Worm (Caenorhabditis elegans) whole organism, L4 larva: ENCODE measurements around the gene cut-2.

Experiments
- dpl-1 ChIP-seq: fragments of 150-350 bp; optimal IDR thresholded peaks from 2 replicates; lab custom pipeline; 2014; ENCODE audit warnings: missing biosample characterization, missing genetic modification reagents, missing genetic modification characterization
- lim-7 ChIP-seq: fragments of 200-800 bp; sonication (Bioruptor generic); IDR thresholded peaks from 2 replicates; pipeline ENCODE4 v1.3.6; 2022; ENCODE audit warnings: missing genetic modification characterization, missing compliant biosample characterization
- mdl-1 ChIP-seq, 2 experiments: fragments of 150-350 bp in 1 of 2; sonication (generic microtip) in 1 of 2; optimal IDR thresholded peaks; 2 replicates each; lab custom pipeline; 2014 to 2017; ENCODE audit warnings: missing biosample characterization in 2 of 2, missing genetic modification characterization in 2 of 2
- skn-1 ChIP-seq: fragments of 150-350 bp; optimal IDR thresholded peaks from 2 replicates; lab custom pipeline; 2014; ENCODE audit warnings: missing biosample characterization, missing genetic modification characterization
- snpc-1.2 ChIP-seq: fragments of 200-800 bp; sonication (Bioruptor generic); IDR thresholded peaks from 2 replicates; pipeline ENCODE4 v1.3.6; 2022; ENCODE audit warnings: missing genetic modification reagents, missing genetic modification characterization, missing compliant biosample characterization
- vab-7 ChIP-seq: fragments of 200-800 bp; sonication (Bioruptor generic); IDR thresholded peaks from 2 replicates; pipeline ENCODE4 v1.3.6; 2022; ENCODE audit warnings: missing genetic modification reagents, missing genetic modification characterization, missing compliant biosample characterization
- zip-11 ChIP-seq: fragments of 200-800 bp; sonication (Bioruptor generic); IDR thresholded peaks from 2 replicates; pipeline ENCODE4 v1.3.6; 2022; ENCODE audit warnings: missing genetic modification characterization, missing compliant biosample characterization

Gene cut-2

DNA sequence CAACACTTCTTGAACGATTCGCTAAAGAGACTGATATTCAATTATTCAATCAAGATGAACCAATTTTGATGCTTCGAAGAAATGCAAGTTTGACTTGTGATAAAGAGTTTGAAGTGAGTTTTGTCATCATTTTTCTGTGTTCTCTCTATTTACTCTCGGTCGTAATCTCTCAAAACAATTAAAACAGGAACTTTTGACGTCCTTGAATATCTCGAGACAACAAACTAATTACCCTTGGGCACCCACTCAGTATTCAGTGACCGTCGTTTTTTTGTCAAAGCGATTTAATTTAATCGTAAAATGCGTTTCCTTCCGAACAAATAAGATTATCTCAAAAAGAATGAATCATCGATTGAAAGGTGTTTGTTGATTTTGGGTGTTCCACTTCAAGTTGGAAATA lies 49.4 kb downstream of the cut-2 start (continued):
- no peak for TF ChIP-seq snpc-1.2 (GFP tag; lab: Robert Waterston, UW)
- no peak for TF ChIP-seq mdl-1 (tag; optimal IDR thresholded peaks at IDR 0.05; lab: Kevin White, UChicago)
- no peak for TF ChIP-seq dpl-1 (GFP tag; lab: Kevin White, UChicago)
- TF ChIP-seq zip-11 (GFP tag; lab: Robert Waterston, UW) = no peak
- TF ChIP-seq vab-7 (GFP tag; lab: Robert Waterston, UW) = no peak
- TF ChIP-seq skn-1 (tag; lab: Kevin White, UChicago) = no peak
- TF ChIP-seq lim-7 (GFP tag; lab: Robert Waterston, UW) = no peak
